Fruit fly (Drosophila melanogaster) whole organism, wandering third instar larva: ENCODE results near the gene Mur2B.

ENCODE experiments used
- br ChIP-seq: fragments of 200-800 bp; sonication (Bioruptor generic); optimal IDR thresholded peaks from 2 replicates; lab custom pipeline; 2016; ENCODE audit warnings: missing biosample characterization, missing genetic modification characterization
- dsf ChIP-seq: sonication (Bioruptor generic); optimal IDR thresholded peaks from 2 replicates; lab custom pipeline; 2016; ENCODE audit warnings: missing biosample characterization, missing genetic modification characterization, borderline replicate concordance

dm6 chrX:1643640-1644039 is 24.9 kb downstream of the Mur2B start:
- TF ChIP-seq br (GFP tag; lab: Kevin White, UChicago) (no peak), dsf (GFP tag; lab: Kevin White, UChicago) (no peak)
